Fruit fly (Drosophila melanogaster) whole organism, pupa: Measurements from ENCODE around the gene jvl.
A peak's percentile ranks its signal among the peaks of the same experiment; 100 is the strongest.

Experiments used
- CG13204 ChIP-seq: fragments of 200-800 bp; sonication (Bioruptor generic); optimal IDR thresholded peaks from 2 replicates; lab custom pipeline; 2018; ENCODE audit warnings: missing biosample characterization, mild to moderate bottlenecking, missing genetic modification characterization, moderate library complexity
- CG14655 ChIP-seq: fragments of 200-800 bp; sonication (Bioruptor generic); optimal IDR thresholded peaks from 3 replicates; lab custom pipeline; 2017; ENCODE audit warnings: mild to moderate bottlenecking, missing biosample characterization, missing genetic modification reagents, missing genetic modification characterization
- CG15710 ChIP-seq: fragments of 200-800 bp; sonication (Bioruptor generic); optimal IDR thresholded peaks from 2 replicates; lab custom pipeline; 2018; ENCODE audit warnings: missing biosample characterization, mild to moderate bottlenecking, missing genetic modification characterization, moderate library complexity
- CG32121 ChIP-seq: fragments of 200-800 bp; sonication (Bioruptor generic); IDR thresholded peaks from 2 replicates; pipeline ENCODE4 v1.3.6; 2022; ENCODE audit warnings: missing biosample characterization, missing genetic modification characterization
- CG34367 ChIP-seq: fragments of 200-800 bp; sonication (Bioruptor generic); optimal IDR thresholded peaks from 2 replicates; lab custom pipeline; 2018; ENCODE audit warnings: missing biosample characterization, mild to moderate bottlenecking, missing genetic modification characterization
- CG8159 ChIP-seq: fragments of 200-800 bp; sonication (Bioruptor generic); optimal IDR thresholded peaks from 3 replicates; lab custom pipeline; 2018; ENCODE audit warnings: missing biosample characterization, mild to moderate bottlenecking, missing genetic modification characterization, moderate library complexity
- CG8301 ChIP-seq: fragments of 200-800 bp; sonication (Bioruptor generic); optimal IDR thresholded peaks from 2 replicates; lab custom pipeline; 2018; ENCODE audit warnings: missing biosample characterization, mild to moderate bottlenecking, missing genetic modification characterization
- EcR ChIP-seq: fragments of 200-800 bp; sonication (Bioruptor generic); optimal IDR thresholded peaks from 3 replicates; lab custom pipeline; 2019; ENCODE audit warnings: missing biosample characterization, missing genetic modification characterization, mild to moderate bottlenecking, moderate library complexity, missing genetic modification reagents
- Pif1A ChIP-seq: fragments of 200-800 bp; sonication (Bioruptor generic); optimal IDR thresholded peaks from 3 replicates; lab custom pipeline; 2016; ENCODE audit warnings: missing biosample characterization, missing genetic modification characterization
- gl ChIP-seq: fragments of 200-800 bp; sonication (Bioruptor generic); optimal IDR thresholded peaks from 2 replicates; lab custom pipeline; 2018; ENCODE audit warnings: missing biosample characterization, mild to moderate bottlenecking, missing genetic modification characterization

DNA sequence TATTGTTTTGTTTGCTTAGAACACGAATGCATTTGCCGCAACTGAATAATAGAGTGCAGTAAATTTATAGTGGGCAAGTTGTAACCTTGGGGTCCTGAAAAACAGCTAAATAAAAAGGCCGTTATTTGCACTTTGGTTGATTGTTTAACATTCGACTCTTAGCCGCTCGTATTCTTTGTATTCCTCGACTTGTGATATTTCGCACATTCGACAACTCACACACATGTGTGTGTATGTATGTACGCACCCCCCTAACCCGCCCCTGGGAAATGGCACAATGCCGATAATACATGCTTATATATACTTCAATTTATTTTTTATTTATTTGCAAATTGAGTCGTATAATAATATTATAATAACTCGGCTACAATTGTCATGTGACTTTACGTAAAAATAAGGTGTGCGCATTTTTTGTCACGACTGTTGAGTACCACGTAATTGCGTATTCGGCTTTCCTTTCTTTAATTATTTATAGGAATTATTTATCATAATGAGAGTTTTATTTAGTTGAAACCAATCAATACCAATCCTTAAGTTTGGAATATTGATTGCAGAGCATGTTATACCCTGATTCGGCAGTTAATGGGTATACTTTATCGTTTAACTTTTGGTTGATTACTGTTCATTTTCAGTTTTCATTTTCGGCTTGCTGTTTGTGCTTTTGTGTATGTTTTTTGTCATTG, 13.6 kb downstream of the jvl start:
- TF ChIP-seq EcR (GFP tag; lab: Kevin White, UChicago) (no peak), CG14655 (GFP tag; lab: Kevin White, UChicago) (no peak), gl (tag; lab: Kevin White, UChicago) (no peak), CG34367 (tag; lab: Kevin White, UChicago) (no peak), CG8159 (tag; lab: Kevin White, UChicago) (peak; percentile 8), Pif1A (GFP tag; lab: Kevin White, UChicago) (peak; percentile 48), CG13204 (GFP tag; lab: Kevin White, UChicago) (no peak), CG32121 (peak; percentile 22; the same call in 1 of the 2 replicates), CG8301 (tag; lab: Kevin White, UChicago) (no peak), CG15710 (tag; lab: Kevin White, UChicago) (no peak)
